Worm (Caenorhabditis elegans) whole organism, L4/young adult: ENCODE data around the gene C50D2.10.

ENCODE experiments used
- W03F9.2 ChIP-seq: fragments of 150-350 bp; optimal IDR thresholded peaks from 2 replicates; lab custom pipeline; 2014; ENCODE audit warnings: missing biosample characterization, missing genetic modification characterization
- dao-5 ChIP-seq: sonication (generic microtip); optimal IDR thresholded peaks from 2 replicates; lab custom pipeline; 2016; ENCODE audit warnings: missing genotype, missing genetic modification characterization, moderate library complexity, missing compliant biosample characterization
- him-1 ChIP-seq: sonication (generic microtip); optimal IDR thresholded peaks from 2 replicates; lab custom pipeline; 2016; ENCODE audit warnings: missing genotype, missing genetic modification reagents, missing genetic modification characterization, missing compliant biosample characterization

ce11 chrII:55204-55603 is 43.7 kb upstream of the C50D2.10 start, which contains the start of gene tre-5:
- TF ChIP-seq dao-5 (no peak), him-1 (tag; lab: Kevin White, UChicago) (no peak), W03F9.2 (no peak)
